Fruit fly (Drosophila melanogaster) whole organism, embryonic: ENCODE data around the gene Cpr67Fb.

Experiments used
- CG10267 ChIP-seq: fragments of 200-800 bp; sonication (Bioruptor generic); optimal IDR thresholded peaks from 2 replicates; lab custom pipeline; 2018; ENCODE audit warnings: missing biosample characterization, mild to moderate bottlenecking, missing genetic modification characterization, moderate library complexity
- CG11695 ChIP-seq: fragments of 200-800 bp; sonication (Bioruptor generic); IDR thresholded peaks from 3 replicates; pipeline ENCODE4 v1.3.6; 2022; ENCODE audit warnings: missing biosample characterization, missing genetic modification characterization
- CG14965 ChIP-seq: fragments of 200-800 bp; sonication (Bioruptor generic); optimal IDR thresholded peaks from 2 replicates; lab custom pipeline; 2016; ENCODE audit warnings: missing biosample characterization, missing genetic modification characterization, borderline replicate concordance
- CG1529 ChIP-seq: fragments of 200-800 bp; sonication (Bioruptor generic); optimal IDR thresholded peaks from 3 replicates; lab custom pipeline; 2018; ENCODE audit warnings: missing biosample characterization, missing genetic modification characterization
- CG15696 ChIP-seq: fragments of 200-800 bp; sonication (Bioruptor generic); optimal IDR thresholded peaks from 2 replicates; lab custom pipeline; 2019; ENCODE audit warnings: missing biosample characterization, mild to moderate bottlenecking, missing genetic modification characterization, moderate library complexity
- CG17186 ChIP-seq: fragments of 200-800 bp; sonication (Bioruptor generic); optimal IDR thresholded peaks from 3 replicates; lab custom pipeline; 2017; ENCODE audit warnings: missing biosample characterization, missing genetic modification reagents, missing genetic modification characterization
- CG18262 ChIP-seq: fragments of 200-800 bp; optimal IDR thresholded peaks from 3 replicates; lab custom pipeline; 2019; ENCODE audit warnings: missing biosample characterization, mild to moderate bottlenecking, missing genetic modification characterization, moderate library complexity
- CG31441 ChIP-seq: fragments of 200-800 bp; sonication (Bioruptor generic); IDR thresholded peaks from 2 replicates; pipeline ENCODE4 v1.3.6; 2022; ENCODE audit warnings: missing biosample characterization, missing genetic modification characterization
- CG32772 ChIP-seq: fragments of 200-800 bp; sonication (Bioruptor generic); IDR thresholded peaks from 2 replicates; pipeline ENCODE4 v1.3.6; 2022; ENCODE audit warnings: missing biosample characterization, missing genetic modification characterization
- CG34376 ChIP-seq: fragments of 200-800 bp; sonication (Bioruptor generic); optimal IDR thresholded peaks from 2 replicates; lab custom pipeline; 2018; ENCODE audit warnings: missing biosample characterization, mild to moderate bottlenecking, missing genetic modification characterization
- CG34422 ChIP-seq: fragments of 200-800 bp; sonication (Bioruptor generic); IDR thresholded peaks from 3 replicates; pipeline ENCODE4 v1.3.6; 2022; ENCODE audit warnings: missing biosample characterization, missing genetic modification characterization
- CG7839 ChIP-seq: fragments of 200-800 bp; sonication (Bioruptor generic); optimal IDR thresholded peaks from 3 replicates; lab custom pipeline; 2018; ENCODE audit warnings: missing biosample characterization, mild to moderate bottlenecking, missing genetic modification characterization, moderate library complexity
- CG8924 ChIP-seq: fragments of 200-800 bp; optimal IDR thresholded peaks from 3 replicates; lab custom pipeline; 2019; ENCODE audit warnings: missing biosample characterization, mild to moderate bottlenecking, missing genetic modification characterization, moderate library complexity
- CG9932 ChIP-seq: fragments of 200-800 bp; sonication (Bioruptor generic); IDR thresholded peaks from 2 replicates; pipeline ENCODE4 v1.3.6; 2022; ENCODE audit warnings: missing biosample characterization, missing genetic modification characterization
- Camta ChIP-seq: fragments of 200-800 bp; sonication (Bioruptor generic); optimal IDR thresholded peaks from 2 replicates; lab custom pipeline; 2016; ENCODE audit warnings: missing biosample characterization, missing genetic modification characterization
- Chrac-16 ChIP-seq: fragments of 200-800 bp; sonication (Bioruptor generic); optimal IDR thresholded peaks from 3 replicates; lab custom pipeline; 2016; ENCODE audit warnings: missing biosample characterization, missing genetic modification characterization
- Drgx ChIP-seq: fragments of 200-800 bp; sonication (Bioruptor generic); IDR thresholded peaks from 2 replicates; pipeline ENCODE4 v1.3.6; 2022; ENCODE audit warnings: missing biosample characterization, missing genetic modification characterization
- ERR ChIP-seq: fragments of 200-800 bp; sonication (Bioruptor generic); optimal IDR thresholded peaks from 2 replicates; lab custom pipeline; 2016; ENCODE audit warnings: missing biosample characterization, missing genetic modification characterization
- HLH4C ChIP-seq: fragments of 200-800 bp; sonication (Bioruptor generic); IDR thresholded peaks from 3 replicates; pipeline ENCODE4 v1.3.6; 2022; ENCODE audit warnings: missing biosample characterization, missing genetic modification characterization; ENCODE audit not compliant: partially characterized antibody
- HLHmδ ChIP-seq: fragments of 200-800 bp; sonication (Bioruptor generic); optimal IDR thresholded peaks from 2 replicates; lab custom pipeline; 2018; ENCODE audit warnings: missing biosample characterization, mild to moderate bottlenecking, missing genetic modification characterization, moderate library complexity
- Hmx ChIP-seq: fragments of 200-800 bp; sonication (Bioruptor generic); optimal IDR thresholded peaks from 2 replicates; lab custom pipeline; 2016; ENCODE audit warnings: missing biosample characterization, missing genetic modification characterization
- Mad ChIP-seq: fragments of 200-800 bp; sonication (Bioruptor generic); optimal IDR thresholded peaks from 2 replicates; lab custom pipeline; 2016; ENCODE audit warnings: missing biosample characterization, missing genetic modification characterization
- Max ChIP-seq: fragments of 200-800 bp; sonication (Bioruptor generic); optimal IDR thresholded peaks from 2 replicates; lab custom pipeline; 2016; ENCODE audit warnings: missing biosample characterization, mild to moderate bottlenecking, missing genetic modification characterization
- Opbp ChIP-seq: fragments of 200-800 bp; sonication (Bioruptor generic); IDR thresholded peaks from 3 replicates; pipeline ENCODE4 v1.3.6; 2022; ENCODE audit warnings: missing biosample characterization, missing genetic modification characterization; ENCODE audit not compliant: partially characterized antibody
- Rfx ChIP-seq: fragments of 200-800 bp; sonication (Bioruptor generic); IDR thresholded peaks from 2 replicates; pipeline ENCODE4 v1.3.6; 2022; ENCODE audit warnings: missing biosample characterization, missing genetic modification characterization
- ato ChIP-seq: fragments of 200-800 bp; sonication (Bioruptor generic); IDR thresholded peaks from 2 replicates; pipeline ENCODE4 v1.3.6; 2022; ENCODE audit warnings: missing biosample characterization, missing genetic modification characterization; ENCODE audit not compliant: partially characterized antibody
- bcd ChIP-seq: fragments of 200-800 bp; sonication (Bioruptor generic); optimal IDR thresholded peaks from 2 replicates; lab custom pipeline; 2017; ENCODE audit warnings: missing biosample characterization, mild to moderate bottlenecking, missing genetic modification characterization
- cato ChIP-seq: fragments of 200-800 bp; sonication (Bioruptor generic); optimal IDR thresholded peaks from 2 replicates; lab custom pipeline; 2016; ENCODE audit warnings: missing biosample characterization, missing genetic modification characterization, borderline replicate concordance
- dysf ChIP-seq: fragments of 200-800 bp; sonication (Bioruptor generic); IDR thresholded peaks from 3 replicates; pipeline ENCODE4 v1.3.6; 2022; ENCODE audit warnings: missing biosample characterization, missing genetic modification characterization
- en ChIP-seq: fragments of 200-800 bp; sonication (Bioruptor generic); optimal IDR thresholded peaks from 2 replicates; lab custom pipeline; 2016; ENCODE audit warnings: missing biosample characterization, missing genetic modification characterization
- fd64A ChIP-seq: fragments of 200-800 bp; sonication (Bioruptor generic); optimal IDR thresholded peaks from 3 replicates; lab custom pipeline; 2018; ENCODE audit warnings: missing biosample characterization, mild to moderate bottlenecking, missing genetic modification characterization
- gt ChIP-seq: fragments of 200-800 bp; sonication (Bioruptor generic); IDR thresholded peaks from 2 replicates; pipeline ENCODE4 v1.3.6; 2022; ENCODE audit warnings: missing biosample characterization, missing genetic modification characterization
- mirr ChIP-seq: fragments of 200-800 bp; sonication (Bioruptor generic); optimal IDR thresholded peaks from 3 replicates; lab custom pipeline; 2018; ENCODE audit warnings: missing biosample characterization, mild to moderate bottlenecking, missing genetic modification characterization
- repo ChIP-seq: fragments of 200-800 bp; sonication (Bioruptor generic); optimal IDR thresholded peaks from 2 replicates; lab custom pipeline; 2016; ENCODE audit warnings: missing biosample characterization, missing genetic modification characterization
- rib ChIP-seq: fragments of 200-800 bp; sonication (Bioruptor generic); IDR thresholded peaks from 2 replicates; pipeline ENCODE4 v1.3.6; 2022; ENCODE audit warnings: missing biosample characterization, missing genetic modification characterization
- run ChIP-seq: fragments of 200-800 bp; sonication (Bioruptor generic); optimal IDR thresholded peaks from 3 replicates; lab custom pipeline; 2018; ENCODE audit warnings: missing biosample characterization, mild to moderate bottlenecking, missing genetic modification characterization
- sd ChIP-seq: fragments of 200-800 bp; sonication (Bioruptor generic); optimal IDR thresholded peaks from 3 replicates; lab custom pipeline; 2018; ENCODE audit warnings: missing biosample characterization, mild to moderate bottlenecking, missing genetic modification characterization, moderate library complexity
- sim ChIP-seq: fragments of 200-800 bp; sonication (Bioruptor generic); IDR thresholded peaks from 2 replicates; pipeline ENCODE4 v1.3.6; 2022; ENCODE audit warnings: missing biosample characterization, missing genetic modification characterization
- slbo ChIP-seq: fragments of 200-800 bp; sonication (Bioruptor generic); IDR thresholded peaks from 2 replicates; pipeline ENCODE4 v1.3.6; 2022; ENCODE audit warnings: missing biosample characterization, missing genetic modification characterization
- stc ChIP-seq: fragments of 200-800 bp; sonication (Bioruptor generic); IDR thresholded peaks from 2 replicates; pipeline ENCODE4 v1.3.6; 2022; ENCODE audit warnings: missing biosample characterization, missing genetic modification characterization
- sug ChIP-seq: fragments of 200-800 bp; optimal IDR thresholded peaks from 2 replicates; lab custom pipeline; 2019; ENCODE audit warnings: missing biosample characterization, mild to moderate bottlenecking, missing genetic modification characterization, moderate library complexity
- toy ChIP-seq: fragments of 200-800 bp; sonication (Bioruptor generic); IDR thresholded peaks from 2 replicates; pipeline ENCODE4 v1.3.6; 2022; ENCODE audit warnings: missing biosample characterization, missing genetic modification characterization
- trem ChIP-seq: fragments of 200-800 bp; optimal IDR thresholded peaks from 3 replicates; lab custom pipeline; 2019; ENCODE audit warnings: missing biosample characterization, mild to moderate bottlenecking, missing genetic modification characterization, moderate library complexity
- unpg ChIP-seq: fragments of 200-800 bp; sonication (Bioruptor generic); optimal IDR thresholded peaks from 3 replicates; lab custom pipeline; 2018; ENCODE audit warnings: missing biosample characterization, mild to moderate bottlenecking, missing genetic modification characterization, moderate library complexity
- wek ChIP-seq: fragments of 200-800 bp; sonication (Bioruptor generic); optimal IDR thresholded peaks from 3 replicates; lab custom pipeline; 2018; ENCODE audit warnings: missing biosample characterization, mild to moderate bottlenecking, missing genetic modification characterization, moderate library complexity
- zf30C ChIP-seq: fragments of 200-800 bp; sonication (Bioruptor generic); optimal IDR thresholded peaks from 3 replicates; lab custom pipeline; 2018; ENCODE audit warnings: missing biosample characterization, mild to moderate bottlenecking, missing genetic modification characterization

The Cpr67Fb gene

dm6 chr3L:10853131-10853471 lies 40.9 kb upstream of the Cpr67Fb start (continued):
- TF ChIP-seq stc = no peak
- TF ChIP-seq Camta (GFP tag; lab: Kevin White, UChicago) = no peak
- TF ChIP-seq Max = no peak
- TF ChIP-seq fd64A (GFP tag; lab: Kevin White, UChicago) = no peak
- peak; percentile 1; the same call in 1 of the 3 replicates for TF ChIP-seq dysf
- peak; percentile 16 for TF ChIP-seq bcd (GFP tag; lab: Kevin White, UChicago)
- TF ChIP-seq Opbp (GFP tag; lab: Robert Waterston, UW) = peak; percentile 37; the same call in 2 of the 3 replicates
- TF ChIP-seq gt (GFP tag; lab: Robert Waterston, UW) = no peak
- TF ChIP-seq CG11695 (GFP tag; lab: Robert Waterston, UW) = no peak
- peak; percentile 35; the same call in 1 of the 2 replicates for TF ChIP-seq Rfx (GFP tag; lab: Robert Waterston, UW)
- TF ChIP-seq sd (tag; lab: Kevin White, UChicago) = no peak
- no peak for TF ChIP-seq en (GFP tag; lab: Kevin White, UChicago)
- no peak for TF ChIP-seq CG1529 (GFP tag; lab: Kevin White, UChicago)
- TF ChIP-seq rib (GFP tag; lab: Robert Waterston, UW) = peak; percentile 87
- TF ChIP-seq CG14965 = no peak
- TF ChIP-seq CG10267 (tag; lab: Kevin White, UChicago) = no peak
- TF ChIP-seq Chrac-16 (GFP tag; lab: Kevin White, UChicago) = no peak
- TF ChIP-seq cato = no peak
- no peak for TF ChIP-seq Mad (GFP tag; lab: Kevin White, UChicago)
- TF ChIP-seq Drgx (GFP tag; lab: Robert Waterston, UW) = no peak; the same call in 1 of the 2 replicates
- TF ChIP-seq CG18262 (tag; lab: Kevin White, UChicago) = no peak
- TF ChIP-seq mirr (GFP tag; lab: Kevin White, UChicago) = no peak
- no peak for TF ChIP-seq wek (GFP tag; lab: Kevin White, UChicago)
- TF ChIP-seq CG32772 = no peak; the same call in 1 of the 2 replicates
- no peak for TF ChIP-seq sim
- peak; percentile 2 for TF ChIP-seq CG7839
- TF ChIP-seq HLH4C (GFP tag; lab: Robert Waterston, UW) = no peak
- no peak for TF ChIP-seq slbo (GFP tag; lab: Robert Waterston, UW)
- no peak for TF ChIP-seq CG34422
- no peak for TF ChIP-seq CG31441 (GFP tag; lab: Robert Waterston, UW)
- no peak for TF ChIP-seq zf30C
- no peak for TF ChIP-seq ERR (GFP tag; lab: Kevin White, UChicago)
- no peak for TF ChIP-seq unpg (GFP tag; lab: Kevin White, UChicago)
- no peak for TF ChIP-seq CG8924 (tag; lab: Kevin White, UChicago)
- no peak for TF ChIP-seq run (tag; lab: Kevin White, UChicago)
- no peak for TF ChIP-seq repo (GFP tag; lab: Kevin White, UChicago)
- TF ChIP-seq Hmx (GFP tag; lab: Kevin White, UChicago) = no peak
- TF ChIP-seq CG34376 = no peak
- TF ChIP-seq CG9932 (GFP tag; lab: Robert Waterston, UW) = peak; percentile 44; the same call in 1 of the 2 replicates
- TF ChIP-seq CG17186 (GFP tag; lab: Kevin White, UChicago) = no peak
- no peak for TF ChIP-seq sug (tag; lab: Kevin White, UChicago)
- no peak for TF ChIP-seq CG15696 (tag; lab: Kevin White, UChicago)
- TF ChIP-seq toy (GFP tag; lab: Robert Waterston, UW) = no peak
- TF ChIP-seq ato (GFP tag; lab: Robert Waterston, UW) = no peak
- no peak for TF ChIP-seq trem (tag; lab: Kevin White, UChicago)
- TF ChIP-seq HLHmδ (GFP tag; lab: Kevin White, UChicago) = no peak
